Worm (Caenorhabditis elegans): ENCODE data around the gene lgc-39.

- no peak for TF ChIP-seq ceh-14 (tag; optimal IDR thresholded peaks at IDR 0.05)
- TF ChIP-seq elt-2 (tag; optimal IDR thresholded peaks at IDR 0.05): no peak
- TF ChIP-seq ceh-9 (tag; optimal IDR thresholded peaks at IDR 0.05): no peak
- TF ChIP-seq pqm-1 (tag; optimal IDR thresholded peaks at IDR 0.05): no peak
- no peak for TF ChIP-seq unc-86 (tag; optimal IDR thresholded peaks at IDR 0.05)
- no peak for TF ChIP-seq ceh-18 (tag; optimal IDR thresholded peaks at IDR 0.05)
- TF ChIP-seq lin-11 (tag; optimal IDR thresholded peaks at IDR 0.05): no peak
- TF ChIP-seq fkh-10 (GFP tag; optimal IDR thresholded peaks at IDR 0.05): no peak
These were observed 11.3 kb downstream of the lgc-39 start for ce11 chrV:7186599-7186998.

All from whole organism, late embryonic.